Worm (Caenorhabditis elegans) whole organism, L1 larva: ENCODE measurements around the gene F57H12.5.

Experiments used
- ama-1 ChIP-seq: fragments of 150-350 bp; optimal IDR thresholded peaks from 2 replicates; lab custom pipeline; 2014
- ceh-63 ChIP-seq: fragments of 200-800 bp; sonication (Bioruptor generic); optimal IDR thresholded peaks from 2 replicates; lab custom pipeline; 2018; ENCODE audit warnings: mild to moderate bottlenecking, missing genetic modification characterization, missing compliant biosample characterization
- egl-27 ChIP-seq, 2 experiments: fragments of 150-350 bp in 1 of 2; sonication (generic microtip); optimal IDR thresholded peaks; 3 replicates each; lab custom pipeline; 2017 to 2018; ENCODE audit warnings: missing biosample characterization in 2 of 2, missing genetic modification characterization in 2 of 2, missing genetic modification reagents in 2 of 2
- fkh-10 ChIP-seq: sonication (generic microtip); optimal IDR thresholded peaks from 2 replicates; lab custom pipeline; 2017; ENCODE audit warnings: missing biosample characterization, missing genetic modification reagents, missing genetic modification characterization
- mep-1 ChIP-seq: fragments of 150-350 bp; optimal IDR thresholded peaks from 2 replicates; lab custom pipeline; 2014; ENCODE audit warnings: missing biosample characterization, missing genetic modification characterization
- nhr-237 ChIP-seq: fragments of 150-350 bp; optimal IDR thresholded peaks from 2 replicates; lab custom pipeline; 2014; ENCODE audit warnings: missing biosample characterization, missing genetic modification characterization
- nhr-76 ChIP-seq: sonication (generic microtip); optimal IDR thresholded peaks from 2 replicates; lab custom pipeline; 2017; ENCODE audit warnings: missing biosample characterization, missing genetic modification characterization
- nhr-77 ChIP-seq: fragments of 150-350 bp; optimal IDR thresholded peaks from 2 replicates; lab custom pipeline; 2014; ENCODE audit warnings: missing biosample characterization, missing genetic modification characterization
- skn-1 ChIP-seq: fragments of 150-350 bp; optimal IDR thresholded peaks from 2 replicates; lab custom pipeline; 2014; ENCODE audit warnings: missing biosample characterization, missing genetic modification characterization

- no peak for TF ChIP-seq ceh-63 (GFP tag; lab: Kevin White, UChicago)
- TF ChIP-seq skn-1 (tag; lab: Kevin White, UChicago) = no peak
- TF ChIP-seq ama-1 (lab: Kevin White, UChicago) = no peak
- no peak for TF ChIP-seq mep-1 (tag; lab: Kevin White, UChicago)
- no peak for TF ChIP-seq nhr-77
- no peak for TF ChIP-seq fkh-10 (GFP tag; lab: Kevin White, UChicago)
- TF ChIP-seq nhr-237 (tag; lab: Kevin White, UChicago) = no peak
- TF ChIP-seq egl-27 (tag; optimal IDR thresholded peaks at IDR 0.05; lab: Kevin White, UChicago) = no peak
- no peak for TF ChIP-seq nhr-76 (tag; lab: Kevin White, UChicago)
Measured at ce11 chrIV:7979588-7979987, 12.5 kb downstream of the F57H12.5 start, which contains the start of gene unc-24.
